Worm (Caenorhabditis elegans) whole organism, early embryonic: Measurements from ENCODE around the gene Y43B11AL.1.
A peak's percentile ranks its signal among the peaks of the same experiment; 100 is the strongest.

ENCODE experiments used
- B0310.2 ChIP-seq: sonication (generic microtip); optimal IDR thresholded peaks from 2 replicates; lab custom pipeline; 2016; ENCODE audit warnings: mild to moderate bottlenecking, missing genetic modification characterization, missing compliant biosample characterization
- F13C5.2 ChIP-seq: sonication (generic microtip); optimal IDR thresholded peaks from 2 replicates; lab custom pipeline; 2017; ENCODE audit warnings: mild to moderate bottlenecking, missing genetic modification characterization, inconsistent platforms, missing compliant biosample characterization
- aly-1 ChIP-seq: sonication (generic microtip); optimal IDR thresholded peaks from 2 replicates; lab custom pipeline; 2016; ENCODE audit warnings: missing genetic modification characterization, missing compliant biosample characterization
- ama-1 ChIP-seq: fragments of 150-350 bp; optimal IDR thresholded peaks from 2 replicates; lab custom pipeline; 2014
- ceh-13 ChIP-seq: fragments of 200-800 bp; sonication (Bioruptor generic); optimal IDR thresholded peaks from 2 replicates; lab custom pipeline; 2018; ENCODE audit warnings: mild to moderate bottlenecking, missing genetic modification characterization, missing compliant biosample characterization
- ceh-36 ChIP-seq: sonication (generic microtip); optimal IDR thresholded peaks from 2 replicates; lab custom pipeline; 2016; ENCODE audit warnings: missing genetic modification characterization, inconsistent platforms, missing compliant biosample characterization
- ets-7 ChIP-seq: sonication (generic microtip); optimal IDR thresholded peaks from 2 replicates; lab custom pipeline; 2016; ENCODE audit warnings: missing genotype, missing genetic modification characterization, missing compliant biosample characterization
- flt-1 ChIP-seq: fragments of 200-800 bp; sonication (Bioruptor generic); IDR thresholded peaks from 2 replicates; pipeline ENCODE4 v1.3.6; 2022; ENCODE audit warnings: missing genetic modification characterization, missing compliant biosample characterization
- hmbx-1 ChIP-seq: sonication (generic microtip); optimal IDR thresholded peaks from 2 replicates; lab custom pipeline; 2016; ENCODE audit warnings: mild to moderate bottlenecking, missing genetic modification characterization, missing compliant biosample characterization
- hmg-4 ChIP-seq: fragments of 200-800 bp; sonication (Bioruptor generic); optimal IDR thresholded peaks from 2 replicates; lab custom pipeline; 2018; ENCODE audit warnings: mild to moderate bottlenecking, missing genetic modification characterization, missing compliant biosample characterization
- hnd-1 ChIP-seq: sonication (generic microtip); optimal IDR thresholded peaks from 2 replicates; lab custom pipeline; 2016; ENCODE audit warnings: missing genetic modification characterization, missing compliant biosample characterization
- pes-1 ChIP-seq: fragments of 200-800 bp; sonication (Bioruptor generic); IDR thresholded peaks from 2 replicates; pipeline ENCODE4 v1.3.6; 2022; ENCODE audit warnings: missing genetic modification reagents, missing genetic modification characterization, missing compliant biosample characterization
- scrt-1 ChIP-seq: fragments of 200-800 bp; sonication (Bioruptor generic); IDR thresholded peaks from 2 replicates; pipeline ENCODE4 v1.3.6; 2022; ENCODE audit warnings: missing genetic modification characterization, missing compliant biosample characterization
- sea-1 ChIP-seq: fragments of 200-800 bp; sonication (Bioruptor generic); conservative IDR thresholded peaks from 2 replicates; pipeline ENCODE4 v1.3.6; 2022; ENCODE audit warnings: missing genetic modification characterization, missing compliant biosample characterization
- tbx-11 ChIP-seq: fragments of 200-800 bp; sonication (Bioruptor generic); IDR thresholded peaks from 2 replicates; pipeline ENCODE4 v1.3.6; 2022; ENCODE audit warnings: missing genetic modification characterization, missing compliant biosample characterization
- tbx-37 ChIP-seq: fragments of 200-800 bp; sonication (Bioruptor generic); conservative IDR thresholded peaks from 2 replicates; pipeline ENCODE4 v1.3.6; 2022; ENCODE audit warnings: missing genetic modification reagents, missing genetic modification characterization, missing compliant biosample characterization
- tra-4 ChIP-seq: sonication (generic microtip); optimal IDR thresholded peaks from 2 replicates; lab custom pipeline; 2017; ENCODE audit warnings: missing genetic modification characterization, missing compliant biosample characterization

Y43B11AL.1 gene

DNA sequence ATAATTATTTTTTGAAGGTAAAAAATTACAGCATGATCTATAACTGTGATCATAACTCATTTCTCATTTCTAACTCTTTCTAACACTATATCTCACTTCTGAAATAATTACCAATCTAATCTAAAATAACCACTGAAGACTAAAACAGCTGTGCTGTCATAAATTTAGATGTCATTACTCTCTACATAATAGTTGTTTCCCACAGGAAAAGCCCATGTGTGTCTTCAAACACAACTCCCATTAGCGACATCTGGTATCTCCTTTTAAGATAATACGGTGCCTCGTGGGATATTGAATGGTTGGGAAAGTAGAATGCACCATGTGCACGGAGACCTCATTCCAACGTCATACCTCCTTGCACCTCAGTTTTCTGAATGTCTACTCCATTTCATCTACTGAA lies at the start of gene Y43B11AL.1:
Gene Y43B11AL.1, plus strand, starts transcription at position 301 of the 400 bp plus-strand sequence.
- TF ChIP-seq scrt-1 (GFP tag; lab: Robert Waterston, UW) (no peak), pes-1 (GFP tag; lab: Robert Waterston, UW) (no peak)

DNA sequence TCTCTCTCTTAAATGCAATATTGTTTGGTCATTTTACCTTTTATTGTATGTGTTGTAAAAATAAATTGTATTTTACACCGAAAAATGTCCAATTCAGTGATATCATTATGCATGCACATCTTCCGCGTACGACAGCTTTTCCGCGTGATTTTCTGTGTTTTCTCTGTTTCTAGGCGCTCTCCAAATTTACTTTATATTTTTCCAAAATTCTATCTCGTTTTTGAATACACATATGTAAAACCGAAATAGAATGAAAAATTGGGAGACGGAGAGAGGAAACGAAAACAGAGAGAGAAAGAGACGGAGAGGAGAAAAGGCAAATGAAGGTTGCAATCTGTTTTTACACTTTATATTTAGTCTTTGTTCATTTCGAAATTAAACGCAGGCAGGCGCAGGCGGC lies 48.6 kb upstream of the Y43B11AL.1 start:
- no peak for TF ChIP-seq ceh-13 (GFP tag; lab: Kevin White, UChicago)
- TF ChIP-seq F13C5.2 (tag; lab: Kevin White, UChicago): no peak
- TF ChIP-seq hmg-4: no peak
- no peak for TF ChIP-seq B0310.2 (tag; lab: Kevin White, UChicago)
- TF ChIP-seq sea-1 (GFP tag; lab: Robert Waterston, UW): no peak
- TF ChIP-seq pes-1 (GFP tag; lab: Robert Waterston, UW): no peak
- no peak for TF ChIP-seq ceh-36
- no peak for TF ChIP-seq ama-1 (lab: Kevin White, UChicago)
- TF ChIP-seq flt-1 (GFP tag; lab: Robert Waterston, UW): no peak
- no peak for TF ChIP-seq ets-7 (tag; lab: Kevin White, UChicago)
- no peak for TF ChIP-seq tra-4 (tag; lab: Kevin White, UChicago)
- no peak for TF ChIP-seq aly-1 (tag; lab: Kevin White, UChicago)

DNA sequence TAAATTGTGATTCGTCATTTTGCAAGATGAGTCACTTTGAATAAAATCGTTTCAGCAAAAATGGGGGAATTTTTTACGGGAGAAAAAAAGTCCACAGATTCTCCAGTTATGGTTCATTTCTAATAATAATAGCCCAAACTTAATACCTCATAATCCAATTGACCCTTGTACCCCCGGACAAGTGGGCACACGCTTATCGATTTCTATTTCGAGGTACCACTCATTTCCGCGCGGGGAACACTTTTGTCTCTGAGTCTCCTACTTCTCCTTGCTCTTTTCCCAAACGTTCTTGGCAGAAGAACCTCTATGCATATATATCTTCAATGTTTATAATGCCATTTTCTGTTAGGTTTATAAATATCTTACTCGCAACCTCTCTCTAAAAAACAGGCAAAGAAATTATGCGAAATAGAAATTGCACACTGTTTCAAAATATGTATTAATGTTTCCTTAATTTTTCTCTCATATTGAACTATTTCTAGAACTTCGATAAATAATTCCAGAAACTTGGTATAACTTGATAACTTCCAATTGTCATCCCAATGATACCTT lies 47.9 kb upstream of the Y43B11AL.1 start, which contains the start of gene gldi-4:
Gene gldi-4, plus strand, starts transcription at position 502 of the 552 bp plus-strand sequence.
- no peak for TF ChIP-seq hmg-4
- TF ChIP-seq sea-1 (GFP tag; lab: Robert Waterston, UW): no peak
- TF ChIP-seq aly-1 (tag; lab: Kevin White, UChicago): no peak
- no peak for TF ChIP-seq scrt-1 (GFP tag; lab: Robert Waterston, UW)
- no peak for TF ChIP-seq ama-1 (lab: Kevin White, UChicago)
- TF ChIP-seq hmbx-1 (tag; lab: Kevin White, UChicago): no peak
- no peak for TF ChIP-seq tra-4 (tag; lab: Kevin White, UChicago)
- no peak for TF ChIP-seq ceh-36
- TF ChIP-seq ets-7 (tag; lab: Kevin White, UChicago): no peak
- TF ChIP-seq pes-1 (GFP tag; lab: Robert Waterston, UW): no peak
- no peak for TF ChIP-seq tbx-11
- TF ChIP-seq F13C5.2 (tag; lab: Kevin White, UChicago): no peak
- no peak for TF ChIP-seq flt-1 (GFP tag; lab: Robert Waterston, UW)
- TF ChIP-seq B0310.2 (tag; lab: Kevin White, UChicago): no peak
- TF ChIP-seq tbx-37: no peak

DNA sequence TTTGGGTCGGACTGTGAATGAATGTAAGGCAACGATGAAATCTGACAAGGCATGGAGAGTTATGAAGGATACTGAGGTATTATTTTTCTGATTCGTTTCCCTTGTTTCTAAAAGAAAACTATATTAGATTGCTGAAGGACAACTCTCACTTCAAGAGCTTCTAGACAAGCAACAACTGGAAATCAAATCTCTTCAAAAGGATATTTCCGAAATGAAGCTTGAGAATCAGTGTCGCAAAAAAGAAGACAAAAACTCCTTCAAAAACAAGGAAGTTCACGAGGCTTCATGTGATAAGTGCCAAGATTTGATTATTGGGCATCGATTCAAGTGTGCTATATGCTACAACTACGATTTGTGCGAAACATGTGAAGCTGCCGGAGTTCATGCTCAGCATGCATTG lies 46.5 kb upstream of the Y43B11AL.1 start:
- TF ChIP-seq scrt-1 (GFP tag; lab: Robert Waterston, UW): no peak
- no peak for TF ChIP-seq tra-4 (tag; lab: Kevin White, UChicago)
- TF ChIP-seq ets-7 (tag; lab: Kevin White, UChicago): no peak
- TF ChIP-seq B0310.2 (tag; lab: Kevin White, UChicago): no peak
- no peak for TF ChIP-seq tbx-11
- TF ChIP-seq aly-1 (tag; lab: Kevin White, UChicago): no peak
- no peak for TF ChIP-seq hnd-1 (tag; lab: Kevin White, UChicago)
- TF ChIP-seq hmbx-1 (tag; lab: Kevin White, UChicago): no peak
- TF ChIP-seq hmg-4: no peak
- TF ChIP-seq flt-1 (GFP tag; lab: Robert Waterston, UW): no peak
- TF ChIP-seq sea-1 (GFP tag; lab: Robert Waterston, UW): no peak
- TF ChIP-seq ceh-36: no peak
- TF ChIP-seq ama-1 (lab: Kevin White, UChicago): no peak
- TF ChIP-seq pes-1 (GFP tag; lab: Robert Waterston, UW): no peak
- no peak for TF ChIP-seq F13C5.2 (tag; lab: Kevin White, UChicago)
- TF ChIP-seq tbx-37: no peak

DNA sequence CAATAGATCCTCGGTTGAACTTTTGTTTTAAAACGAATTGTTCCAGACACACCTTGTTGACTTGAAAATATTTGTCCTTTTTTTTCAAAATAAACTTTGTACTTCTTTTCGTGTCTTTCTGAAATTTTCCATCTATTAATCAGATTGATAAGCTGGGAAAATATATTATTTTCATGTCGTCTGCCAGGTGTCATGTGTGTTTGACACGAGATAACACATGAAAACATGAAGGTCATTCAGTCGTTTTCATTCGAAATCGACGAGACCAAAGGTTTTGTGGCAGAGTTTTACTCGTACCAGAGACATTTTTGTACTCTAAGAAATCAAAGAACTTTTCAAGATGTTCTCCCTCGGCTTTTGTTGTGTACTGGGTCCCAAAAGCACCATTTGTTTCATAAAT lies 44.5 kb upstream of the Y43B11AL.1 start:
- TF ChIP-seq hnd-1 (tag; lab: Kevin White, UChicago) (no peak), aly-1 (tag; lab: Kevin White, UChicago) (no peak), ceh-36 (no peak), tra-4 (tag; lab: Kevin White, UChicago) (no peak), F13C5.2 (tag; lab: Kevin White, UChicago) (no peak), flt-1 (GFP tag; lab: Robert Waterston, UW) (no peak)

DNA sequence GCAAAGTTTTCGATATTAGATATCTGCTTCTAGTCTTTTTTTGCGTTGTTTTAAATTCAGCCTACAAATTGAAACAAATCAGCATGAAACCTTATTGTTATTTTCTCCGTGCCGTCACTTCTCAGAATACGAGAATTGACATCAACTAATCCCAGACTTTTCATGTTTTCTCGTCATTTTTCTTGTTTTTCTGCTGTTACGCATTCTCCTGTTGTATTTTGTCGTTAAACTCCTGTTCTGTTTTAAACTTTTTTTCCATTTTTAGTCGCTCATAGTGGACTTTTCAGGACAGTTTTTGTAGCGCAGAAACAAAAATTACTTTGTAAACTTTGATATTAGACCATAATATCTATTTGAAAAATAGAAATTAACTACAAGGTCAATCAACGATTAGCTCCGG lies 42.9 kb upstream of the Y43B11AL.1 start:
- TF ChIP-seq tra-4 (tag; lab: Kevin White, UChicago) (no peak), flt-1 (GFP tag; lab: Robert Waterston, UW) (no peak), aly-1 (tag; lab: Kevin White, UChicago) (no peak), hmg-4 (no peak), hnd-1 (tag; lab: Kevin White, UChicago) (no peak), pes-1 (GFP tag; lab: Robert Waterston, UW) (no peak)

DNA sequence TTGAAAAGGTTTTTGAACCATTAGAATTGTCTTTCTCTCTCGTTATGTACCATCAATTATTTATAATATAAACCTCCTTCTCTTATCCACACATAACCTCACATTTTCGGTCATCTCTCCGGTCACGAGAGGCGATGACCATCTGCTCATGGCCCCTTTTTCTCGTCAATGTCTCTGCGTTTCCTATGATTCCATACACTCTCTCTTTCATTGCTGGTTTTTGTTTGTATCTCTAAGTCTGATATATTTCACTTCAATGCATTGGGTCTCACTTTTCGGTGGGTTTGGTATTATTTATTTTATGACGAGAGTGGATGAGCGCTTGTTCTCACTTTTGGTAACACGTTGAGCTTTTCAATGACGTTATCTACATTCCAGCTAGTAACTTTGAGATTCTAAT lies 42.1 kb upstream of the Y43B11AL.1 start:
- TF ChIP-seq ceh-13 (GFP tag; lab: Kevin White, UChicago) (no peak), tbx-11 (no peak), ets-7 (tag; lab: Kevin White, UChicago) (no peak), F13C5.2 (tag; lab: Kevin White, UChicago) (peak; percentile 68), hmg-4 (peak; percentile 55)

DNA sequence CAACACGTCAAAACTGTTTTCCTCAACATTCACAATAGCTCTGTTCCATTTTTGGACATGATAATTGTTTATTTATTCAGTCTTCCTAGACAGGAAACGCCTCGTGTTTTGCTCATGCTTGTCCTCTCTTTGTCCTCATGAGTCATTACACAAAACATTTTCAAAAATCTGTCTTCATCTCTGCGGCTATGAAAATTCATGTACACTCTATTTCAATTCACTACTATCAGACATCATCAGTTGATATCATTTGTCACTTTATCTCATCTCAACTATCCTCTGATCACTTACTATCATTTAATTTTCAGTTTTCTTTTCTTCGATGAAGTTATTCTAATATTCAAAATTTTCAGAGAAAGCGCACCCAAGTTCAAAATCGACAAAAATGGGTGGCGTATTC lies 41.3 kb upstream of the Y43B11AL.1 start, which contains the start of gene adah-1:
Gene adah-1, plus strand, starts transcription at position 354 of the 400 bp plus-strand sequence.
- no peak for TF ChIP-seq tra-4 (tag; lab: Kevin White, UChicago)
- TF ChIP-seq pes-1 (GFP tag; lab: Robert Waterston, UW): no peak
- TF ChIP-seq ets-7 (tag; lab: Kevin White, UChicago): no peak
- TF ChIP-seq hmg-4: no peak
- no peak for TF ChIP-seq ceh-36
- no peak for TF ChIP-seq ama-1 (lab: Kevin White, UChicago)
- TF ChIP-seq tbx-11: no peak
- no peak for TF ChIP-seq ceh-13 (GFP tag; lab: Kevin White, UChicago)
- no peak for TF ChIP-seq hmbx-1 (tag; lab: Kevin White, UChicago)
- TF ChIP-seq sea-1 (GFP tag; lab: Robert Waterston, UW): no peak
- no peak for TF ChIP-seq scrt-1 (GFP tag; lab: Robert Waterston, UW)
- no peak for TF ChIP-seq aly-1 (tag; lab: Kevin White, UChicago)
